Worm (Caenorhabditis elegans) whole organism, L1 larva: ENCODE measurements around the gene prmn-1.
"Not testable (repeated sequence)": the region's sequence is repeated elsewhere in the genome, so short reads cannot be mapped to it uniquely, and the experiment has no call there.

Experiments
- F16B12.6 ChIP-seq: fragments of 150-350 bp; optimal IDR thresholded peaks from 2 replicates; lab custom pipeline; 2014; ENCODE audit warnings: missing biosample characterization, missing genetic modification characterization
- blmp-1 ChIP-seq: fragments of 150-350 bp; optimal IDR thresholded peaks from 2 replicates; lab custom pipeline; 2014; ENCODE audit warnings: missing biosample characterization, missing genetic modification characterization
- ces-1 ChIP-seq: fragments of 150-350 bp; optimal IDR thresholded peaks from 2 replicates; lab custom pipeline; 2014; ENCODE audit warnings: missing biosample characterization, missing genetic modification reagents, missing genetic modification characterization
- egl-13 ChIP-seq: sonication (generic microtip); optimal IDR thresholded peaks from 2 replicates; lab custom pipeline; 2016; ENCODE audit warnings: missing genotype, missing genetic modification reagents, missing genetic modification characterization, missing compliant biosample characterization
- nhr-47 ChIP-seq: sonication (generic microtip); optimal IDR thresholded peaks from 2 replicates; lab custom pipeline; 2016; ENCODE audit warnings: mild to moderate bottlenecking, missing genetic modification characterization, moderate library complexity, missing compliant biosample characterization
- nhr-77 ChIP-seq: fragments of 150-350 bp; optimal IDR thresholded peaks from 2 replicates; lab custom pipeline; 2014; ENCODE audit warnings: missing biosample characterization, missing genetic modification characterization
- vab-15 ChIP-seq: sonication (generic microtip); optimal IDR thresholded peaks from 2 replicates; lab custom pipeline; 2017; ENCODE audit warnings: missing genotype, mild to moderate bottlenecking, missing genetic modification characterization, missing compliant biosample characterization

Gene prmn-1

DNA sequence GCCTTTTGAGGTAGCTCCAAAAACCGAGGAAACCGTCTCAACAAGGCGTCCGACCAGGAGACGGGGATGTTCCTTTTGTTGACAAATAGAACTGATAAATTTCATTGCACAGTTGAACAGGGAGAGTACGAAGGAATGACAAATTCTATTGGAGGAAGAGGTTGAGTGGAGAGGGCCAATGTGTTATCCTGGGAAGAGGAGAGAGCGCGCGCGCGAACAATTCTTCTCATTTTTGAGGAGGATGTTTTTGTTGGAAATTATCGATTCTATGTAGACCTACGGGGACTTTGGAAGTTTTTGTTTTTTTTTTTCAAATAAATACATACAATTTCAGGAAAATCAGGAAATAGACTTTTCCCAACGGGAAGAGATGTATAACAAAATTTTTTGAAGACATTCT is 52.8 kb downstream of the prmn-1 start:
- TF ChIP-seq blmp-1 (tag; lab: Kevin White, UChicago) = no peak
- no peak for TF ChIP-seq vab-15 (tag; lab: Kevin White, UChicago)
- no peak for TF ChIP-seq F16B12.6
- no peak for TF ChIP-seq nhr-77

- TF ChIP-seq egl-13 (tag; lab: Kevin White, UChicago); ces-1 (GFP tag; lab: Kevin White, UChicago); nhr-47 (tag; lab: Kevin White, UChicago): not testable (repeated sequence)
These were observed 54.9 kb downstream of the prmn-1 start, which contains the start of gene F46C3.7 for ce11 chrX:11439740-11440139. F46C3.7 (plus strand) TSS chrX:11440040.
